Worm (Caenorhabditis elegans) whole organism, L3 larva: Measurements from ENCODE around the gene B0496.2.

Experiments used
- ceh-16 ChIP-seq: sonication (generic microtip); optimal IDR thresholded peaks from 2 replicates; lab custom pipeline; 2017; ENCODE audit warnings: missing biosample characterization, missing genetic modification characterization
- mdl-1 ChIP-seq: fragments of 150-350 bp; optimal IDR thresholded peaks from 2 replicates; lab custom pipeline; 2014; ENCODE audit warnings: missing biosample characterization, missing genetic modification characterization
- nhr-25 ChIP-seq: sonication (generic microtip); optimal IDR thresholded peaks from 2 replicates; lab custom pipeline; 2017; ENCODE audit warnings: missing biosample characterization, missing genetic modification characterization
- nhr-28 ChIP-seq: fragments of 150-350 bp; optimal IDR thresholded peaks from 2 replicates; lab custom pipeline; 2014; ENCODE audit warnings: missing biosample characterization, missing genetic modification characterization
- pha-4 ChIP-seq: fragments of 150-350 bp; optimal IDR thresholded peaks from 2 replicates; lab custom pipeline; 2014; ENCODE audit warnings: missing biosample characterization, missing genetic modification reagents, missing genetic modification characterization
- unc-39 ChIP-seq: sonication (generic microtip); optimal IDR thresholded peaks from 4 replicates; lab custom pipeline; 2017; ENCODE audit warnings: missing biosample characterization, missing genetic modification characterization
- zag-1 ChIP-seq: fragments of 150-350 bp; optimal IDR thresholded peaks from 2 replicates; lab custom pipeline; 2014; ENCODE audit warnings: missing biosample characterization, missing genetic modification characterization
- ztf-4 ChIP-seq: fragments of 150-350 bp; optimal IDR thresholded peaks from 2 replicates; lab custom pipeline; 2014; ENCODE audit warnings: missing biosample characterization, missing genetic modification characterization

ce11 chrIV:7400502-7401118 lies 47.0 kb upstream of the B0496.2 start:
- TF ChIP-seq pha-4 (tag; lab: Kevin White, UChicago): no peak
- TF ChIP-seq ztf-4 (tag; lab: Kevin White, UChicago): no peak
- no peak for TF ChIP-seq nhr-28 (tag; lab: Kevin White, UChicago)
- TF ChIP-seq ceh-16 (tag; lab: Kevin White, UChicago): no peak
- TF ChIP-seq mdl-1 (tag; lab: Kevin White, UChicago): no peak
- TF ChIP-seq nhr-25 (tag; lab: Kevin White, UChicago): no peak
- TF ChIP-seq unc-39: no peak
- TF ChIP-seq zag-1: no peak
